Fruit fly (Drosophila melanogaster): ENCODE data around the gene CG6843.

The CG6843 gene

dm6 chr3L:18891986-18892385, 9.4 kb upstream of the CG6843 start, which contains the start of gene NijB:
NijB (plus strand) TSS chr3L:18892383.
- no peak for TF ChIP-seq psq (GFP tag; optimal IDR thresholded peaks at IDR 0.05)
- TF ChIP-seq Dif (GFP tag; optimal IDR thresholded peaks at IDR 0.05; ENCODE audit: partially characterized antibody): peak; percentile 6
- TF ChIP-seq Abd-B (GFP tag; optimal IDR thresholded peaks at IDR 0.05): no peak
- no peak for TF ChIP-seq N (GFP tag; optimal IDR thresholded peaks at IDR 0.05)
- TF ChIP-seq fru (GFP tag; optimal IDR thresholded peaks at IDR 0.05): no peak
- TF ChIP-seq dmrt93B (GFP tag; optimal IDR thresholded peaks at IDR 0.05): no peak
- TF ChIP-seq jim (GFP tag; optimal IDR thresholded peaks at IDR 0.05): peak; percentile 19
- TF ChIP-seq tai (GFP tag; optimal IDR thresholded peaks at IDR 0.05): peak; percentile 27
- TF ChIP-seq sage (GFP tag; optimal IDR thresholded peaks at IDR 0.05): peak; percentile 5
- peak; percentile 69 for TF ChIP-seq Myc (optimal IDR thresholded peaks at IDR 0.05)
- TF ChIP-seq Rel (GFP tag; optimal IDR thresholded peaks at IDR 0.05): no peak
- TF ChIP-seq Rel (tag; optimal IDR thresholded peaks at IDR 0.05): peak; percentile 69
- no peak for TF ChIP-seq GATAd (GFP tag; optimal IDR thresholded peaks at IDR 0.05)

- TF ChIP-seq Rel (GFP tag; optimal IDR thresholded peaks at IDR 0.05) (peak; percentile 13), Rel (tag; optimal IDR thresholded peaks at IDR 0.05) (no peak), CrebA (GFP tag; optimal IDR thresholded peaks at IDR 0.05; ENCODE audit: borderline replicate concordance) (peak; percentile 36), h (GFP tag; optimal IDR thresholded peaks at IDR 0.05) (peak; percentile 15), rgr (GFP tag; optimal IDR thresholded peaks at IDR 0.05) (no peak), foxo (GFP tag; optimal IDR thresholded peaks at IDR 0.05) (no peak), Hr83 (GFP tag; optimal IDR thresholded peaks at IDR 0.05; ENCODE audit: poor library complexity, severe bottlenecking) (no peak), sage (GFP tag; optimal IDR thresholded peaks at IDR 0.05) (peak; percentile 26), Sp1 (GFP tag; optimal IDR thresholded peaks at IDR 0.05) (peak; percentile 44), brk (GFP tag; optimal IDR thresholded peaks at IDR 0.05) (peak; percentile 43)
These were observed 6.3 kb upstream of the CG6843 start for dm6 chr3L:18895079-18895478.

dm6 chr3L:18896297-18896863, 5.0 kb upstream of the CG6843 start:
- peak; percentile 41 for TF ChIP-seq Sp1 (GFP tag; optimal IDR thresholded peaks at IDR 0.05)
- TF ChIP-seq br (GFP tag; optimal IDR thresholded peaks at IDR 0.05): peak; percentile 12
- no peak for TF ChIP-seq pan (optimal IDR thresholded peaks at IDR 0.05)
- no peak for TF ChIP-seq h (GFP tag; optimal IDR thresholded peaks at IDR 0.05)
- no peak for TF ChIP-seq Jra (GFP tag; optimal IDR thresholded peaks at IDR 0.05)
- TF ChIP-seq jim (GFP tag; optimal IDR thresholded peaks at IDR 0.05): no peak
- TF ChIP-seq OdsH (GFP tag; optimal IDR thresholded peaks at IDR 0.05): no peak

- TF ChIP-seq Vsx2 (GFP tag; optimal IDR thresholded peaks at IDR 0.05; ENCODE audit: partially characterized antibody) (no peak), jim (GFP tag; optimal IDR thresholded peaks at IDR 0.05) (peak; percentile 65)
These were observed 3.8 kb upstream of the CG6843 start for dm6 chr3L:18897459-18898085.

- TF ChIP-seq HLH106 (tag; optimal IDR thresholded peaks at IDR 0.05) (no peak), rgr (GFP tag; optimal IDR thresholded peaks at IDR 0.05) (peak; percentile 49), br (GFP tag; optimal IDR thresholded peaks at IDR 0.05) (peak; percentile 22), Sp1 (GFP tag; optimal IDR thresholded peaks at IDR 0.05) (peak; percentile 53), Dif (GFP tag; optimal IDR thresholded peaks at IDR 0.05; ENCODE audit: partially characterized antibody) (peak; percentile 82), ey (GFP tag; optimal IDR thresholded peaks at IDR 0.05) (peak; percentile 9), CG9705 (GFP tag; optimal IDR thresholded peaks at IDR 0.05) (no peak), OdsH (GFP tag; optimal IDR thresholded peaks at IDR 0.05) (no peak), Hr83 (GFP tag; optimal IDR thresholded peaks at IDR 0.05; ENCODE audit: poor library complexity, severe bottlenecking) (peak; percentile 27), Hnf4 (GFP tag; optimal IDR thresholded peaks at IDR 0.05) (peak; percentile 43), h (GFP tag; optimal IDR thresholded peaks at IDR 0.05) (peak; percentile 94), foxo (GFP tag; optimal IDR thresholded peaks at IDR 0.05) (no peak), CG32264 (GFP tag; optimal IDR thresholded peaks at IDR 0.05) (no peak), sage (GFP tag; optimal IDR thresholded peaks at IDR 0.05) (no peak), fru (GFP tag; optimal IDR thresholded peaks at IDR 0.05) (peak; percentile 1), Mio (GFP tag; optimal IDR thresholded peaks at IDR 0.05) (no peak), Rel (GFP tag; optimal IDR thresholded peaks at IDR 0.05) (no peak), Rel (tag; optimal IDR thresholded peaks at IDR 0.05) (peak; percentile 34), brk (GFP tag; optimal IDR thresholded peaks at IDR 0.05) (peak; percentile 80)
These were observed 3.3 kb upstream of the CG6843 start, which contains the start of gene CG3902 for dm6 chr3L:18898086-18898470. CG3902 (minus strand) TSS chr3L:18898293.

All from whole organism, wandering third instar larva.